Worm (Caenorhabditis elegans): ENCODE measurements around the gene clec-72.

Gene clec-72

DNA sequence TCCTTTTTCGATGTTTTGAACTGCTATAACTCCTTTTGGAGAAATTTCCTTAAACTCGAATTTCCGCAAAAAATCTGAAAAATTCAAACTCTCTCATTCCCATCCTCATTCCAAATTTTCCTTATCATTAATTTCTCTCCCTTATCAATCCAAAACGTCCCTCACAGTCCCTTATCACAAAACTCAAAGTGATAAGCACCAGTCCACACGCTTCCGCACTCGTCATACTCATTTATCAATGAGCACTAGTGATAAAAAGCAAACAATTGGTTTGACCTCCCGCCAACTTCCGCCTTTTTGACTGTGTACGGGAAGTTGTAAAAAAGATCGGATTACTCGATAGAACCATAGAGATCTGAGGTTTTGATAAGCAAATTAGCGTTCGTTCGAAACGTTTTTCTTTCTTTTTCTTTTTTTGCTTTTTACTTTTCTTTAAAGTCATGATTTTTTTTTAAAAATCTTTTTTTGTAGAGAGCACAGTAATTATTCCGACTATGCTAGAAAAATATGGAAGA lies 44.1 kb downstream of the clec-72 start, which contains the start of gene clec-78:
TSS of gene clec-78 (plus strand) at position 465 of the 515 bp plus-strand sequence.
- TF ChIP-seq pha-4 (GFP tag; IDR thresholded peaks at IDR 0.05) (no peak), pha-4 (tag; optimal IDR thresholded peaks at IDR 0.05) (no peak), snpc-1.2 (GFP tag; IDR thresholded peaks at IDR 0.05) (no peak), madf-5 (GFP tag; IDR thresholded peaks at IDR 0.05) (no peak), nhr-102 (tag; optimal IDR thresholded peaks at IDR 0.05) (no peak), daf-8 (GFP tag; IDR thresholded peaks at IDR 0.05) (no peak), zfp-2 (tag; optimal IDR thresholded peaks at IDR 0.05) (no peak), nhr-11 (tag; optimal IDR thresholded peaks at IDR 0.05) (no peak), arid-1 (GFP tag; conservative IDR thresholded peaks at IDR 0.05) (no peak), aly-2 (tag; optimal IDR thresholded peaks at IDR 0.05) (no peak), lin-15B (tag; optimal IDR thresholded peaks at IDR 0.05) (no peak), egl-27 (tag; optimal IDR thresholded peaks at IDR 0.05) (no peak), ceh-32 (tag; optimal IDR thresholded peaks at IDR 0.05; ENCODE audit: poor library complexity) (no peak), zip-11 (GFP tag; IDR thresholded peaks at IDR 0.05) (no peak), nhr-77 (tag; optimal IDR thresholded peaks at IDR 0.05) (peak; percentile 85), Y105C5A.15 (GFP tag; IDR thresholded peaks at IDR 0.05) (no peak), pqm-1 (tag; optimal IDR thresholded peaks at IDR 0.05) (peak; percentile 99), hlh-30 (tag; optimal IDR thresholded peaks at IDR 0.05; ENCODE audit: insufficient read depth) (no peak), lin-1 (GFP tag; IDR thresholded peaks at IDR 0.05) (peak; percentile 88), tra-1 (GFP tag; IDR thresholded peaks at IDR 0.05) (peak; percentile 84), lsy-2 (tag; optimal IDR thresholded peaks at IDR 0.05) (no peak), ces-1 (GFP tag; optimal IDR thresholded peaks at IDR 0.05) (no peak), ceh-44 (GFP tag; IDR thresholded peaks at IDR 0.05) (no peak), mes-2 (tag; optimal IDR thresholded peaks at IDR 0.05; ENCODE audit: poor library complexity, severe bottlenecking) (peak; percentile 40), zip-2 (tag; optimal IDR thresholded peaks at IDR 0.05) (no peak), nhr-111 (GFP tag; optimal IDR thresholded peaks at IDR 0.05) (no peak), nhr-6 (tag; optimal IDR thresholded peaks at IDR 0.05) (peak; percentile 39), mdl-1 (tag; optimal IDR thresholded peaks at IDR 0.05) (no peak), mxl-3 (GFP tag; optimal IDR thresholded peaks at IDR 0.05) (peak; percentile 43), skn-1 (tag; optimal IDR thresholded peaks at IDR 0.05) (no peak), php-3 (GFP tag; IDR thresholded peaks at IDR 0.05) (peak; percentile 83), ceh-82 (tag; optimal IDR thresholded peaks at IDR 0.05) (no peak), fos-1 (tag; optimal IDR thresholded peaks at IDR 0.05) (no peak), T20F7.1 (GFP tag; optimal IDR thresholded peaks at IDR 0.05) (no peak), hlh-11 (tag; optimal IDR thresholded peaks at IDR 0.05) (peak; percentile 79), dmd-6 (GFP tag; IDR thresholded peaks at IDR 0.05) (peak; percentile 95), daf-19 (GFP tag; conservative IDR thresholded peaks at IDR 0.05) (no peak), unc-130 (GFP tag; optimal IDR thresholded peaks at IDR 0.05) (no peak), Y48G9A.11 (GFP tag; IDR thresholded peaks at IDR 0.05) (no peak), ama-1 (optimal IDR thresholded peaks at IDR 0.05) (no peak), daf-16 (GFP tag; optimal IDR thresholded peaks at IDR 0.05) (no peak), daf-16 (tag; optimal IDR thresholded peaks at IDR 0.05) (peak; percentile 78), ZK337.2 (GFP tag; IDR thresholded peaks at IDR 0.05) (no peak), nhr-10 (tag; optimal IDR thresholded peaks at IDR 0.05) (no peak), nhr-28 (tag; optimal IDR thresholded peaks at IDR 0.05) (peak; percentile 96), nhr-76 (tag; optimal IDR thresholded peaks at IDR 0.05) (no peak), dmd-8 (GFP tag; IDR thresholded peaks at IDR 0.05) (no peak), cey-2 (tag; optimal IDR thresholded peaks at IDR 0.05; ENCODE audit: borderline replicate concordance, insufficient read depth) (no peak), hif-1 (tag; optimal IDR thresholded peaks at IDR 0.05) (no peak), duxl-1 (tag; optimal IDR thresholded peaks at IDR 0.05; ENCODE audit: poor library complexity) (no peak), zfp-3 (GFP tag; conservative IDR thresholded peaks at IDR 0.05) (no peak)
